Fruit fly (Drosophila melanogaster) whole organism, wandering third instar larva: ENCODE data around the gene ttk.

Experiments
- GATAd ChIP-seq: sonication (Bioruptor generic); optimal IDR thresholded peaks from 2 replicates; lab custom pipeline; 2016; ENCODE audit warnings: missing biosample characterization, missing genetic modification characterization
- HLH106 ChIP-seq: fragments of 200-800 bp; optimal IDR thresholded peaks from 3 replicates; lab custom pipeline; 2019; ENCODE audit warnings: missing biosample characterization, mild to moderate bottlenecking, missing genetic modification characterization, moderate library complexity
- fru ChIP-seq: fragments of 200-800 bp; sonication (Bioruptor generic); optimal IDR thresholded peaks from 3 replicates; lab custom pipeline; 2016; ENCODE audit warnings: missing biosample characterization, mild to moderate bottlenecking, missing genetic modification characterization
- h ChIP-seq: fragments of 200-800 bp; sonication (Bioruptor generic); optimal IDR thresholded peaks from 3 replicates; lab custom pipeline; 2016; ENCODE audit warnings: missing biosample characterization, mild to moderate bottlenecking, missing genetic modification characterization
- psq ChIP-seq: fragments of 200-800 bp; sonication (Bioruptor generic); optimal IDR thresholded peaks from 3 replicates; lab custom pipeline; 2017; ENCODE audit warnings: missing biosample characterization, mild to moderate bottlenecking, missing genetic modification characterization, moderate library complexity
- sv ChIP-seq: fragments of 200-800 bp; sonication (Bioruptor generic); optimal IDR thresholded peaks from 3 replicates; lab custom pipeline; 2016; ENCODE audit warnings: missing biosample characterization, missing genetic modification characterization

dm6 chr3R:31687782-31688181 is 25.9 kb upstream of the ttk start:
- TF ChIP-seq psq (GFP tag; lab: Kevin White, UChicago) (no peak), HLH106 (tag; lab: Kevin White, UChicago) (no peak), sv (GFP tag; lab: Kevin White, UChicago) (no peak), h (GFP tag; lab: Kevin White, UChicago) (peak; percentile 29), fru (peak; percentile 21), GATAd (GFP tag; lab: Kevin White, UChicago) (no peak)
